Fruit fly (Drosophila melanogaster) whole organism, adult: ENCODE measurements around the gene CG1789.

Source experiments
- CG1620 ChIP-seq: fragments of 200-800 bp; sonication (Bioruptor generic); optimal IDR thresholded peaks from 2 replicates; lab custom pipeline; 2016; ENCODE audit warnings: missing biosample characterization, missing genetic modification characterization
- CG7045 ChIP-seq: fragments of 200-800 bp; sonication (Bioruptor generic); optimal IDR thresholded peaks from 2 replicates; lab custom pipeline; 2017; ENCODE audit warnings: missing biosample characterization, mild to moderate bottlenecking, missing genetic modification characterization
- CG7101 ChIP-seq: fragments of 200-800 bp; sonication (Bioruptor generic); optimal IDR thresholded peaks from 2 replicates; lab custom pipeline; 2018; ENCODE audit warnings: missing biosample characterization, mild to moderate bottlenecking, missing genetic modification characterization, moderate library complexity
- Hr96 ChIP-seq: fragments of 200-800 bp; sonication (Bioruptor generic); optimal IDR thresholded peaks from 2 replicates; lab custom pipeline; 2016; ENCODE audit warnings: missing biosample characterization, missing genetic modification characterization
- bab1 ChIP-seq: fragments of 200-800 bp; sonication (Bioruptor generic); optimal IDR thresholded peaks from 3 replicates; lab custom pipeline; 2019; ENCODE audit warnings: missing biosample characterization, mild to moderate bottlenecking, missing genetic modification characterization, moderate library complexity
- kay ChIP-seq: fragments of 200-800 bp; sonication (Bioruptor generic); peaks from one replicate; lab custom pipeline; 2016; ENCODE audit warnings: missing biosample characterization, missing genetic modification characterization, borderline replicate concordance
- toe ChIP-seq: fragments of 200-800 bp; sonication (Bioruptor generic); optimal IDR thresholded peaks from 2 replicates; lab custom pipeline; 2016; ENCODE audit warnings: missing biosample characterization, missing genetic modification characterization

DNA sequence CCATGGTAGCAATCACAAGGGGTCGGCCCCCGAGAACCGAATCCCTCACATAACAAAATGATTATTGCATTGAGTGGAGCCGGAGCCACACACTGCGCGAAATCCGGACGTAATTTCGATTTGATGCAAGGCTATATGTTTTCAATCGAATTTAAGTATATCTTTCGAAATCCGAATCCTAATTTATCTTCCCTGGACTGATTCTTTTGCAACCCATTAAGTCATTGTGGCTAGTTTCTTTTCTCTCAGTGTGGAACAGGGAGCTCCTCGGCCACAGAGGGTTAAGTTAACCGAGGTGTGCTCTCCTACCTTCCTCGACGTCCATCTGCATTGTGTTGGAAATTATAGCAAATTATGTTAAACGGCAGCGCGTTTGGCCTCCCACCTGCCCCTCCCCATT lies 41.9 kb downstream of the CG1789 start:
- TF ChIP-seq Hr96 (GFP tag; lab: Kevin White, UChicago) (no peak), CG7101 (no peak), kay (GFP tag; lab: Kevin White, UChicago) (no peak), bab1 (GFP tag; lab: Kevin White, UChicago) (no peak), CG7045 (GFP tag; lab: Kevin White, UChicago) (no peak), toe (GFP tag; lab: Kevin White, UChicago) (no peak), CG1620 (no peak)
